Fruit fly (Drosophila melanogaster): ENCODE measurements around the gene ko.

DNA sequence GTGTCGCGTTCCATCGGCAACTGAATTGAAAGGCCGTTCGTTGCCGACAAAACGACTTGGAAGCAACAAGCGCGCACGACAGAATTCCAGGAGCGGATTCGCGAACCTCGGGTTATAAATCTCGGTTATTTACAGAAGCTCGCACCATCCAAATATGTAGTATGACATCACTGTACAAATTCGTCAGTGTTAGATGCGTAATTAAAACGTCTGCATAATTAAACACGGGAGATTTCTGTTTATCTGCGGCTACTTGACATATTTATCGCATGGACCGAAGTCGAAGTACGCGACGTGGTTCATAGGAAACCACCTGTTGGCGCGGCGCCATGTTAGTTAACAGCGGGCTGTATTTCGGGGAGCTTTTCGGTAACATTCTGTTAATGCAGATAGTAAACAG lies 40.9 kb upstream of the ko start, which contains the start of gene Ac78C:
- no peak for TF ChIP-seq CG10348 (GFP tag; IDR thresholded peaks at IDR 0.05)
- TF ChIP-seq EcR (GFP tag; optimal IDR thresholded peaks at IDR 0.05): no peak
- peak; percentile 80 for TF ChIP-seq Pif1B (GFP tag; optimal IDR thresholded peaks at IDR 0.05)
- TF ChIP-seq gl (tag; optimal IDR thresholded peaks at IDR 0.05): peak; percentile 79
